Worm (Caenorhabditis elegans) whole organism, young adult: ENCODE results near the gene sdz-26.

Experiments used
- D2030.7 ChIP-seq: fragments of 200-800 bp; sonication (Bioruptor generic); IDR thresholded peaks from 2 replicates; pipeline ENCODE4 v1.3.6; 2022; ENCODE audit warnings: missing genetic modification reagents, missing genetic modification characterization, missing compliant biosample characterization
- F10E7.11 ChIP-seq: sonication (generic microtip); optimal IDR thresholded peaks from 2 replicates; lab custom pipeline; 2017; ENCODE audit warnings: mild to moderate bottlenecking, missing genetic modification characterization, moderate library complexity, missing compliant biosample characterization
- F22D6.2 ChIP-seq: sonication (generic microtip); optimal IDR thresholded peaks from 2 replicates; lab custom pipeline; 2016; ENCODE audit warnings: mild to moderate bottlenecking, missing genetic modification characterization, missing compliant biosample characterization
- F52B5.7 ChIP-seq: sonication (generic microtip); optimal IDR thresholded peaks from 2 replicates; lab custom pipeline; 2016; ENCODE audit warnings: mild to moderate bottlenecking, missing genetic modification characterization, missing compliant biosample characterization
- F55B11.4 ChIP-seq: sonication (generic microtip); optimal IDR thresholded peaks from 2 replicates; lab custom pipeline; 2016; ENCODE audit warnings: missing compliant biosample characterization, missing genetic modification characterization, borderline replicate concordance; ENCODE audit not compliant: insufficient read depth
- F57A8.1 ChIP-seq: fragments of 200-800 bp; sonication (Bioruptor generic); optimal IDR thresholded peaks from 2 replicates; lab custom pipeline; 2018; ENCODE audit warnings: mild to moderate bottlenecking, missing genetic modification characterization, moderate library complexity, missing compliant biosample characterization
- F57C9.4 ChIP-seq: sonication (generic microtip); optimal IDR thresholded peaks from 2 replicates; lab custom pipeline; 2017; ENCODE audit warnings: mild to moderate bottlenecking, missing genetic modification characterization, missing compliant biosample characterization
- K12H6.12 ChIP-seq: fragments of 200-800 bp; sonication (Bioruptor generic); optimal IDR thresholded peaks from 2 replicates; lab custom pipeline; 2018; ENCODE audit warnings: mild to moderate bottlenecking, missing genetic modification characterization, missing compliant biosample characterization
- T07F8.4 ChIP-seq: sonication (generic microtip); optimal IDR thresholded peaks from 2 replicates; lab custom pipeline; 2016; ENCODE audit warnings: mild to moderate bottlenecking, missing genetic modification characterization, moderate library complexity, missing compliant biosample characterization
- Y56A3A.18 ChIP-seq: fragments of 200-800 bp; sonication (Bioruptor generic); IDR thresholded peaks from 2 replicates; pipeline ENCODE4 v1.3.6; 2022; ENCODE audit warnings: missing genetic modification reagents, missing genetic modification characterization, missing compliant biosample characterization
- Y67H2A.10 ChIP-seq: fragments of 200-800 bp; sonication (Bioruptor generic); conservative IDR thresholded peaks from 2 replicates; pipeline ENCODE4 v1.3.6; 2022; ENCODE audit warnings: missing genetic modification reagents, missing genetic modification characterization, missing compliant biosample characterization
- Y79H2A.3 ChIP-seq: fragments of 200-800 bp; sonication (Bioruptor generic); conservative IDR thresholded peaks from 2 replicates; pipeline ENCODE4 v1.3.6; 2022; ENCODE audit warnings: missing genetic modification reagents, missing genetic modification characterization, missing compliant biosample characterization
- ZK185.1 ChIP-seq: sonication (generic microtip); optimal IDR thresholded peaks from 2 replicates; lab custom pipeline; 2016; ENCODE audit warnings: mild to moderate bottlenecking, missing genetic modification characterization, missing compliant biosample characterization; ENCODE audit not compliant: poor library complexity, severe bottlenecking
- ama-1 ChIP-seq, 3 experiments: fragments of 150-350 bp in 1 of 3; sonication (generic microtip) in 2 of 3; optimal IDR thresholded peaks; 2 replicates each; lab custom pipeline; 2014 to 2018; ENCODE audit warnings: missing biosample characterization in 2 of 3, missing genetic modification characterization in 2 of 3, missing genetic modification reagents in 2 of 3
- aptf-2 ChIP-seq: fragments of 200-800 bp; sonication (Bioruptor generic); conservative IDR thresholded peaks from 2 replicates; pipeline ENCODE4 v1.3.6; 2022; ENCODE audit warnings: missing genetic modification reagents, missing genetic modification characterization, missing compliant biosample characterization
- attf-5 ChIP-seq: fragments of 200-800 bp; sonication (Bioruptor generic); optimal IDR thresholded peaks from 2 replicates; lab custom pipeline; 2018; ENCODE audit warnings: mild to moderate bottlenecking, missing genetic modification characterization, missing compliant biosample characterization
- bed-2 ChIP-seq: fragments of 200-800 bp; sonication (Bioruptor generic); IDR thresholded peaks from 2 replicates; pipeline ENCODE4 v1.3.6; 2022; ENCODE audit warnings: missing genetic modification reagents, missing genetic modification characterization, missing compliant biosample characterization
- ceh-79 ChIP-seq: sonication (generic microtip); optimal IDR thresholded peaks from 2 replicates; lab custom pipeline; 2017; ENCODE audit warnings: mild to moderate bottlenecking, missing genetic modification characterization, missing compliant biosample characterization
- ceh-91 ChIP-seq: fragments of 200-800 bp; sonication (Bioruptor generic); IDR thresholded peaks from 2 replicates; pipeline ENCODE4 v1.3.6; 2022; ENCODE audit warnings: missing genetic modification reagents, missing genetic modification characterization, missing compliant biosample characterization
- dox-1 ChIP-seq: fragments of 200-800 bp; sonication (Bioruptor generic); IDR thresholded peaks from 2 replicates; pipeline ENCODE4 v1.3.6; 2022; ENCODE audit warnings: missing genetic modification reagents, missing genetic modification characterization, missing compliant biosample characterization
- efl-1 ChIP-seq: fragments of 150-350 bp; optimal IDR thresholded peaks from 2 replicates; lab custom pipeline; 2014; ENCODE audit warnings: missing biosample characterization, missing genetic modification reagents, missing genetic modification characterization
- egl-18 ChIP-seq: fragments of 200-800 bp; sonication (Bioruptor generic); IDR thresholded peaks from 2 replicates; pipeline ENCODE4 v1.3.6; 2022; ENCODE audit warnings: missing genetic modification reagents, missing genetic modification characterization, missing compliant biosample characterization
- egrh-3 ChIP-seq: fragments of 200-800 bp; sonication (Bioruptor generic); IDR thresholded peaks from 2 replicates; pipeline ENCODE4 v1.3.6; 2022; ENCODE audit warnings: missing genetic modification reagents, missing genetic modification characterization, missing compliant biosample characterization
- fkh-3 ChIP-seq: sonication (generic microtip); optimal IDR thresholded peaks from 2 replicates; lab custom pipeline; 2016; ENCODE audit warnings: mild to moderate bottlenecking, missing genetic modification characterization, missing compliant biosample characterization
- gei-17 ChIP-seq: fragments of 200-800 bp; sonication (Bioruptor generic); optimal IDR thresholded peaks from 2 replicates; lab custom pipeline; 2018; ENCODE audit warnings: mild to moderate bottlenecking, missing genetic modification characterization, missing compliant biosample characterization
- him-1 ChIP-seq: sonication (generic microtip); optimal IDR thresholded peaks from 2 replicates; lab custom pipeline; 2016; ENCODE audit warnings: missing genotype, missing genetic modification reagents, missing genetic modification characterization, missing compliant biosample characterization
- hlh-26 ChIP-seq: fragments of 200-800 bp; sonication (Bioruptor generic); conservative IDR thresholded peaks from 2 replicates; pipeline ENCODE4 v1.3.6; 2022; ENCODE audit warnings: missing genetic modification reagents, missing genetic modification characterization, missing compliant biosample characterization
- hmg-20 ChIP-seq: fragments of 200-800 bp; sonication (Bioruptor generic); IDR thresholded peaks from 2 replicates; pipeline ENCODE4 v1.3.6; 2022; ENCODE audit warnings: missing genetic modification reagents, missing genetic modification characterization, missing compliant biosample characterization
- hsf-1 ChIP-seq: fragments of 200-800 bp; sonication (Bioruptor generic); IDR thresholded peaks from 2 replicates; pipeline ENCODE4 v1.3.6; 2022; ENCODE audit warnings: missing genetic modification reagents, missing genetic modification characterization, missing compliant biosample characterization
- let-607 ChIP-seq, 2 experiments: fragments of 200-800 bp in 1 of 2; sonication (Bioruptor generic) in 1 of 2; sonication (generic microtip) in 1 of 2; optimal IDR thresholded peaks; 2 replicates each; lab custom pipeline; 2016 to 2018; ENCODE audit warnings: mild to moderate bottlenecking in 2 of 2, missing compliant biosample characterization in 2 of 2, missing genetic modification characterization in 2 of 2, moderate library complexity in 2 of 2, missing genotype in 1 of 2
- lin-35 ChIP-seq, 3 experiments: fragments of 150-350 bp in 2 of 3; sonication (generic microtip) in 1 of 3; optimal IDR thresholded peaks; 2 replicates each; lab custom pipeline; 2014 to 2018; ENCODE audit warnings: missing biosample characterization in 3 of 3, missing genetic modification characterization in 3 of 3, missing genetic modification reagents in 3 of 3
- lin-40 ChIP-seq: sonication (generic microtip); optimal IDR thresholded peaks from 2 replicates; lab custom pipeline; 2016; ENCODE audit warnings: missing genetic modification characterization, mild to moderate bottlenecking, missing compliant biosample characterization, missing genotype, missing genetic modification reagents
- lir-1 ChIP-seq: fragments of 200-800 bp; sonication (Bioruptor generic); conservative IDR thresholded peaks from 2 replicates; pipeline ENCODE4 v1.3.6; 2022; ENCODE audit warnings: missing genetic modification reagents, missing genetic modification characterization, missing compliant biosample characterization
- madf-10 ChIP-seq: sonication (generic microtip); optimal IDR thresholded peaks from 2 replicates; lab custom pipeline; 2016; ENCODE audit warnings: mild to moderate bottlenecking, missing genetic modification characterization, missing compliant biosample characterization
- madf-3 ChIP-seq: fragments of 200-800 bp; sonication (Bioruptor generic); IDR thresholded peaks from 2 replicates; pipeline ENCODE4 v1.3.6; 2022; ENCODE audit warnings: missing genetic modification reagents, missing genetic modification characterization, missing compliant biosample characterization
- mcd-1 ChIP-seq: fragments of 200-800 bp; sonication (Bioruptor generic); IDR thresholded peaks from 2 replicates; pipeline ENCODE4 v1.3.6; 2022; ENCODE audit warnings: missing genetic modification reagents, missing genetic modification characterization, missing compliant biosample characterization
- nfya-2 ChIP-seq: fragments of 200-800 bp; sonication (Bioruptor generic); IDR thresholded peaks from 2 replicates; pipeline ENCODE4 v1.3.6; 2022; ENCODE audit warnings: missing genetic modification reagents, missing genetic modification characterization, missing compliant biosample characterization
- nhr-80 ChIP-seq: sonication (generic microtip); optimal IDR thresholded peaks from 2 replicates; lab custom pipeline; 2016; ENCODE audit warnings: missing genetic modification characterization, missing compliant biosample characterization
- pbrm-1 ChIP-seq: fragments of 200-800 bp; sonication (Bioruptor generic); IDR thresholded peaks from 2 replicates; pipeline ENCODE4 v1.3.6; 2022; ENCODE audit warnings: missing genetic modification reagents, missing genetic modification characterization, missing compliant biosample characterization
- rec-8 ChIP-seq, 2 experiments: sonication (generic microtip); optimal IDR thresholded peaks; 2 replicates each; lab custom pipeline; 2016; ENCODE audit warnings: mild to moderate bottlenecking in 2 of 2, missing genetic modification characterization in 2 of 2, missing genetic modification reagents in 2 of 2, missing genotype in 2 of 2, missing biosample characterization in 1 of 2, missing compliant biosample characterization in 1 of 2, moderate library complexity in 1 of 2
- snpc-1.1 ChIP-seq: sonication (generic microtip); optimal IDR thresholded peaks from 2 replicates; lab custom pipeline; 2017; ENCODE audit warnings: missing genetic modification characterization, mild to moderate bottlenecking, missing compliant biosample characterization, antibody characterized with exemption, moderate library complexity, missing genotype, missing genetic modification reagents; ENCODE audit not compliant: insufficient read depth
- snpc-4 ChIP-seq, 5 experiments: fragments of 150-350 bp in 1 of 5; sonication (generic microtip) in 4 of 5; optimal IDR thresholded peaks; 2 replicates each; lab custom pipeline; 2014 to 2018; ENCODE audit warnings: missing genetic modification characterization in 5 of 5, missing biosample characterization in 3 of 5, antibody characterized with exemption in 2 of 5, mild to moderate bottlenecking in 2 of 5, missing compliant biosample characterization in 2 of 5, missing genotype in 2 of 5, moderate library complexity in 2 of 5, missing genetic modification reagents in 1 of 5
- tbx-9 ChIP-seq: sonication (generic microtip); optimal IDR thresholded peaks from 2 replicates; lab custom pipeline; 2016; ENCODE audit warnings: borderline replicate concordance, missing genetic modification characterization, inconsistent platforms, missing compliant biosample characterization
- tlf-1 ChIP-seq: fragments of 200-800 bp; sonication (Bioruptor generic); optimal IDR thresholded peaks from 2 replicates; lab custom pipeline; 2018; ENCODE audit warnings: mild to moderate bottlenecking, missing genetic modification characterization, missing compliant biosample characterization
- unc-130 ChIP-seq: sonication (generic microtip); optimal IDR thresholded peaks from 2 replicates; lab custom pipeline; 2016; ENCODE audit warnings: missing genetic modification reagents, missing genetic modification characterization, missing compliant biosample characterization
- zim-3 ChIP-seq: sonication (generic microtip); optimal IDR thresholded peaks from 2 replicates; lab custom pipeline; 2017; ENCODE audit warnings: mild to moderate bottlenecking, missing genetic modification characterization, moderate library complexity, missing compliant biosample characterization
- ztf-26 ChIP-seq: sonication (generic microtip); optimal IDR thresholded peaks from 2 replicates; lab custom pipeline; 2017; ENCODE audit warnings: missing genetic modification characterization, missing compliant biosample characterization

sdz-26 gene

ce11 chrII:14410768-14411167, 29.2 kb downstream of the sdz-26 start, which contains the start of gene dsb-2 (continued):
- TF ChIP-seq F57C9.4: no peak
- no peak for TF ChIP-seq zim-3 (tag; lab: Kevin White, UChicago)
- TF ChIP-seq T07F8.4: no peak
- TF ChIP-seq gei-17 (GFP tag; lab: Kevin White, UChicago): no peak
- TF ChIP-seq unc-130 (GFP tag; lab: Kevin White, UChicago): peak; percentile 39
- no peak for TF ChIP-seq madf-10
- TF ChIP-seq Y67H2A.10 (GFP tag; lab: Robert Waterston, UW): no peak
- no peak for TF ChIP-seq hmg-20 (GFP tag; lab: Robert Waterston, UW)
- TF ChIP-seq F10E7.11 (tag; lab: Kevin White, UChicago): no peak
- peak; percentile 3 for TF ChIP-seq snpc-1.1
- no peak for TF ChIP-seq rec-8 (tag; optimal IDR thresholded peaks at IDR 0.05; lab: Kevin White, UChicago)
- peak; percentile 70; the same call in 1 of the 2 replicates for TF ChIP-seq dox-1 (GFP tag; lab: Robert Waterston, UW)
- no peak for TF ChIP-seq F52B5.7 (tag; lab: Kevin White, UChicago)
- TF ChIP-seq hlh-26: no peak
- TF ChIP-seq ceh-91 (GFP tag; lab: Robert Waterston, UW): peak; percentile 72; the same call in 1 of the 2 replicates
- TF ChIP-seq pbrm-1 (GFP tag; lab: Robert Waterston, UW): no peak
- TF ChIP-seq ama-1 (optimal IDR thresholded peaks at IDR 0.05; lab: Kevin White, UChicago): no peak
- TF ChIP-seq ama-1 (GFP tag; optimal IDR thresholded peaks at IDR 0.05; lab: Kevin White, UChicago): no peak
- no peak for TF ChIP-seq hsf-1 (GFP tag; lab: Robert Waterston, UW)
- TF ChIP-seq him-1 (tag; lab: Kevin White, UChicago): peak; percentile 71
- TF ChIP-seq aptf-2 (GFP tag; lab: Robert Waterston, UW): no peak
- peak; percentile 7 for TF ChIP-seq snpc-4 (GFP tag; optimal IDR thresholded peaks at IDR 0.05; lab: Kevin White, UChicago)
- peak in 1 of 4 experiments; percentile 27 for TF ChIP-seq snpc-4 (tag; optimal IDR thresholded peaks at IDR 0.05; lab: Kevin White, UChicago)
- TF ChIP-seq tlf-1 (GFP tag; lab: Kevin White, UChicago): peak; percentile 24
- TF ChIP-seq nhr-80 (tag; lab: Kevin White, UChicago): no peak
- no peak for TF ChIP-seq ztf-26
- TF ChIP-seq F57A8.1: no peak
- TF ChIP-seq lir-1: no peak; the same call in 1 of the 2 replicates
- TF ChIP-seq attf-5: no peak
- TF ChIP-seq K12H6.12 (tag; lab: Kevin White, UChicago): no peak
- no peak for TF ChIP-seq tbx-9 (tag; lab: Kevin White, UChicago)
- TF ChIP-seq D2030.7 (GFP tag; lab: Robert Waterston, UW): peak; percentile 79; the same call in 1 of the 2 replicates
- TF ChIP-seq bed-2 (GFP tag; lab: Robert Waterston, UW): no peak
- no peak for TF ChIP-seq nfya-2 (GFP tag; lab: Robert Waterston, UW)
- TF ChIP-seq mcd-1 (GFP tag; lab: Robert Waterston, UW): peak; percentile 60
- no peak for TF ChIP-seq Y79H2A.3 (GFP tag; lab: Robert Waterston, UW)
- TF ChIP-seq ZK185.1 (tag; lab: Kevin White, UChicago): no peak
- TF ChIP-seq let-607 (tag; optimal IDR thresholded peaks at IDR 0.05; lab: Kevin White, UChicago): no peak
- no peak for TF ChIP-seq egrh-3 (GFP tag; lab: Robert Waterston, UW)
- no peak for TF ChIP-seq F22D6.2 (tag; lab: Kevin White, UChicago)
- no peak for TF ChIP-seq fkh-3 (tag; lab: Kevin White, UChicago)
- TF ChIP-seq Y56A3A.18 (GFP tag; lab: Robert Waterston, UW): no peak
- no peak for TF ChIP-seq lin-35 (GFP tag; optimal IDR thresholded peaks at IDR 0.05; lab: Kevin White, UChicago)
- TF ChIP-seq madf-3 (GFP tag; lab: Robert Waterston, UW): no peak
- no peak for TF ChIP-seq ceh-79
- peak; percentile 58 for TF ChIP-seq efl-1
- no peak for TF ChIP-seq lin-40 (tag; lab: Kevin White, UChicago)
- TF ChIP-seq egl-18 (GFP tag; lab: Robert Waterston, UW): no peak
- no peak for TF ChIP-seq F55B11.4 (tag; lab: Kevin White, UChicago)
